Worm (Caenorhabditis elegans) whole organism, L4/young adult: Measurements from ENCODE around the gene F26D2.15.

Experiments used
- W03F9.2 ChIP-seq: fragments of 150-350 bp; optimal IDR thresholded peaks from 2 replicates; lab custom pipeline; 2014; ENCODE audit warnings: missing biosample characterization, missing genetic modification characterization
- dao-5 ChIP-seq: sonication (generic microtip); optimal IDR thresholded peaks from 2 replicates; lab custom pipeline; 2016; ENCODE audit warnings: missing genotype, missing genetic modification characterization, moderate library complexity, missing compliant biosample characterization
- him-1 ChIP-seq: sonication (generic microtip); optimal IDR thresholded peaks from 2 replicates; lab custom pipeline; 2016; ENCODE audit warnings: missing genotype, missing genetic modification reagents, missing genetic modification characterization, missing compliant biosample characterization

F26D2.15 gene

DNA sequence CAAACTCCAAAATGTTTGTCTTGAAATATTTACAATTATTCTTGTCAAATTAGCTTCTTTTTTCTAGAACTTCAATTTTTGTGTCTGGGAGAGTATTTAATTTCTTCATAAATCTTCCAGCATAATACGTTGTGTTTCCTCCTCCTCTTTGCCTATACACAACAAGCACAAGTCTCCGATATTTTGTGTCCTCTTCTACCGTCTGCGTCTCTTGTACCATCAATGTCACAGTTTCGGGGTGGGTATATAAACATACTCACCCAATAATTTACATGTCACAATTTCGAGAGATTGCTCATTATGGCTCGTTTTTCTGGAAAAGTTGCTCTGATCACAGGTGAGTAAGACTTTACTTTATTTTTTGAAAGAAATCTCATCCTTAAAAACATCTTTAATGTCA lies at the start of gene F26D2.15:
Gene F26D2.15, plus strand, starts transcription at position 301 of the 400 bp plus-strand sequence.
- TF ChIP-seq him-1 (no peak), dao-5 (no peak), W03F9.2 (tag; lab: Kevin White, UChicago) (no peak)

DNA sequence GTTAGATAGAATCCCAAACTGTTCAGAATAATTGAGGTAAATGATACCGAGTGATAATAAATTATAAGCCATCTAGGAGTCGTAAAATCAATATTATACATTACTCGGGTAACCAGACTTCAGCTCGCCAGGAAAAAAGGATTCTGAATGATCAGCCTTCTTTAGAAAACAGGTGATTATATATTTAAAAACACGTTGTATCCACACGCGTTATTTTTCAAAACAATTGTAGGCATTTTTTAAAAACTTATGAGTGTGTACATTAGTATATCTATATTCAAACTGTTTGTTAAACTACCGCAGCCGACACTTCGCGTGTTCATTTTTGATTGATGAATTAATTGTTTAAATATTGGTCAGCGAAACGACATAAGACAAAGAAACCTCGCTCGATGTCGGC lies 49.4 kb upstream of the F26D2.15 start, which contains the start of gene sri-65:
Gene sri-65, minus strand, starts transcription at position 101 of the 400 bp plus-strand sequence.
- no peak for TF ChIP-seq him-1
- no peak for TF ChIP-seq dao-5
- no peak for TF ChIP-seq W03F9.2 (tag; lab: Kevin White, UChicago)

- TF ChIP-seq him-1, result no peak
- no peak for TF ChIP-seq W03F9.2 (tag; lab: Kevin White, UChicago)
- no peak for TF ChIP-seq dao-5
These were observed 47.0 kb upstream of the F26D2.15 start, which contains the start of gene gst-44 for ce11 chrV:16390655-16391054. Gene gst-44, plus strand, starts transcription at chrV:16390891.

ce11 chrV:16393728-16394127 lies 43.9 kb upstream of the F26D2.15 start, which contains the start of gene srd-63:
Gene srd-63, minus strand, starts transcription at chrV:16393828.
- TF ChIP-seq dao-5 (no peak), him-1 (no peak), W03F9.2 (tag; lab: Kevin White, UChicago) (no peak)

DNA sequence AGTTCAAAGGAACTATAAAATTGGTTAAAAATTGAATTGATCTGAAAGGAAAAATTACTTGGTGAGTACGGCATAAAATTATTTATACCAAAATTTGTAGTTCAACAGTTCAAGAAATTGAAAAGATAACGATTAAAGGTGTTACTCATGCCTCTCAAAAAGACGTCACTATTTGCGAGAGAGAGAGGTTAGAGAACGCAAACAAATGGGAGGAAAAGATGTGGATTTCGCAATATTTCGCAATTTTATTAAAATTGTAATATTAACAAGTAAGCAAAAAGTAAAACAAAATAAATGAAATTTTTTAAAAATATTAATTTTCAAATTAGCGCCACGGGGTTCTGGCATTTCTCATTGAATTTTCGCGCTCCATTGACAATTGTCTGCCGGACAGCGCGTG lies 42.5 kb upstream of the F26D2.15 start, which contains the start of gene F13A7.11:
Gene F13A7.11, minus strand, starts transcription at position 174 of the 400 bp plus-strand sequence.
- TF ChIP-seq him-1 (no peak), W03F9.2 (tag; lab: Kevin White, UChicago) (no peak), dao-5 (no peak)

DNA sequence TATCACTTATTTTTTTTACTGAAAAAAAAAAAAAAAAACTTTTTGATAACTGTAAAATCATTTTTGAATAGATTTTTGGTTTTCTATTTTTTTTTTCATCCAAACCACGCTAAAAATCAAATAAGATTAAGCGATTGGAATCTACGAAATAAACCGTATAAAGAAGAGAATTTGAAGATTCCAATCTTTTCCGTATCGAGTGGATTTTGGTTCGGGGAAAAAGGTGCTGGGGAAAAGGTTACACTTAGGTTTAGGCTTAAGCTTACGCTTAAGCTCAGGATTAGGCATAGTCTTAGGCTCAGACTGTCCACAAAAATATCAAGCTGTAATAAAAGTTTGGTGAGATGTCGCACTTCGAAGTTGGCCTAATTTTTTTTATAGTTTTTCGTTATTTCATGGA lies 41.9 kb upstream of the F26D2.15 start, which contains the start of gene F13A7.12:
Gene F13A7.12, plus strand, starts transcription at position 301 of the 400 bp plus-strand sequence.
- no peak for TF ChIP-seq W03F9.2 (tag; lab: Kevin White, UChicago)
- TF ChIP-seq him-1, result no peak
- no peak for TF ChIP-seq dao-5

DNA sequence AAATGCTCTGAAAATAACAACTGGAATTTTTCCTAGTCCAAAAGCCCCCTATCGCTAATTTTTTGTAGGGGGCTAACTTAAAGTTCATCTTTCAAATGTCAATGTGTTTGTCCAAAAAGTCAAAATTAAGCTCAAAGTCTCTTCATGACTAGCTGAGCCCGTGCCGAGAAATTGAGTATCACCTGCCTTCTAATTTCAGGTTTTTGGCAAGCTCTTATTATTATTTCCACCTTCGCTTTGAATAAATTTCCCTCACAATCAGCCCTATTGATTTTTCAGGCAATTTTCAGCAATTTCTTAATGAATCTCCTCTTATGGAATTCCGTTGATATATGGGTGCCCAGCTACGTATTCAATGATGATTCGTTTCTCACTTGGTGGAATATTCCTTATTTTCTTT lies 38.3 kb upstream of the F26D2.15 start, which contains the start of gene sre-36:
Gene sre-36, plus strand, starts transcription at position 301 of the 400 bp plus-strand sequence.
- TF ChIP-seq W03F9.2 (tag; lab: Kevin White, UChicago), result no peak
- no peak for TF ChIP-seq him-1
- TF ChIP-seq dao-5, result no peak

DNA sequence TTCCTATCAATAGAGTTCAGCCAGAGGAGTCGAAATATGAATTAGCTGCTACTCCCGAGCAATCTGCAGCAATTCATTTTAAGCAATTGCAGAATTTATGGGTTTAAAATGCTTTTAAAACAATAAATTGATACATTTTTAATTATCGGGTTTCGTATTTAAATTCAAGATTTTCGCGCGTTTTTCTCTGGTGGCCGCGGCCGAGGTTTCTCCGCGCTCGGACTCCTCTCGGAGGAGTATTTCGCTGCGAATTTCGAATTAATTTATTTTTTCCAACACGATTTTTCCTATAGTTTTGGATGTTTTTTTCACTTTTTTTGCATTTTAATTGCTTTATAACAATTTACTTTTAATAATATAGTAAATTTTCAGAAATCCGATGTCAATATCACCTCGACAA lies 36.1 kb upstream of the F26D2.15 start, which contains the start of gene F13A7.14:
Gene F13A7.14, plus strand, starts transcription at position 373 of the 400 bp plus-strand sequence.
- TF ChIP-seq him-1 (no peak), W03F9.2 (tag; lab: Kevin White, UChicago) (peak; percentile 72)

DNA sequence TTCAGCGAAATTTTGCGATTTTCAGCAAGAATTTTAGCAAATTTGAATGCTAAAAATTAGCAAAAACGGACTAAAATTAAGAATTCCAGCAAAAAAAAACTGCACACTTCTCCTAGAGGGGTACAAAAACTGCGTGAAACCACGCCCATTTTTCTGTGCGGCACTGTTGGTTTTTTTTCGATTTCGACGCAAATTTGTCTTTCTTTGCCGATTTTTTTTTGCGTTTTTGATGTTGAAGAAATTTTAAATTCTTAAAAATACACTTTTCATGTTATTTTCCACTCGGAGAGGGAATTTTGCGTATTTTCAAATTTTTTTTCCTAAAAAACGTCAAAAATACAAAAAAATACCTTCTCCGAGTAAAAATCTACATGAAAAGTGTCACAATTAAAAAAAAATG lies 33.7 kb upstream of the F26D2.15 start, which contains the start of gene syp-1:
Gene syp-1, plus strand, starts transcription at position 301 of the 400 bp plus-strand sequence.
- TF ChIP-seq him-1, result no peak
- TF ChIP-seq W03F9.2 (tag; lab: Kevin White, UChicago), result no peak
- TF ChIP-seq dao-5, result no peak

DNA sequence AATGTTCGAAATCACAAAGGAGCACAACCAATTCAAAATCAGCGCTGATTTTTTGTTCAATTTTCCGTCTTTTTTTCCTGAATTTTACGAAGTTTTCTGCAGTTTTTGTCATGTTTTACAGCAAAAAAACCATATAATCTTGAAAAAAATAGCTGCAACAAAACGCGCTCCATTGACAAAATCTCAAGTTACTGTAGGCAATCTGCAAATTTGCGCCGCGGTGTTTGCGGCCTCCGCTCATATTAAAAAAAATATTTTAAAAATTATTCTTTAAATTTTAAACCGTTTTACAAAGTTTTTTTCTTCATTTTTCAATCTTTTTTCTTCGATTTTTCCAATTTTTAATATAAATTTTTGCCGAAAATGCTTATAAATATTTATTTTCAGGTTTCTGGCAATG lies 32.3 kb upstream of the F26D2.15 start:
- no peak for TF ChIP-seq dao-5
- no peak for TF ChIP-seq W03F9.2 (tag; lab: Kevin White, UChicago)
- no peak for TF ChIP-seq him-1

DNA sequence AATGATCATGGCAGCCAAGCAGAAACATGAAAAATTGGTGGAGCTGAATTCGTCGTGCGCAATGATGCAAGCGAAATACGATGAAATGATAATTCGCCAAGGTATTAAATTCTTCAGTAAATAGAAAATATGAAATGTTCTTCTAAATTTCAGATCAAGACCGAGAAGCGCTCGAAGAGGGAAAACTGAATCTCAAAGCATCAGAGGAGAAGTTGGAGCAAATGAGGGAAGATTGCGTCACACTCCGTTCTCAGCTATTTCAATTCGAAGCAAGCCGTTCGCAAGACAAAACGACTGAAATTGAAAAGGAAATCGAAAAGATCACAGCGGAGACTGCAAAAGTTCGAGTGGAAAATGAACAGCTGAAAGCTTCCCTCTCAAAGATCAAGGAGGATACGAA lies 31.3 kb upstream of the F26D2.15 start:
- TF ChIP-seq him-1 (no peak), W03F9.2 (tag; lab: Kevin White, UChicago) (no peak), dao-5 (no peak)

DNA sequence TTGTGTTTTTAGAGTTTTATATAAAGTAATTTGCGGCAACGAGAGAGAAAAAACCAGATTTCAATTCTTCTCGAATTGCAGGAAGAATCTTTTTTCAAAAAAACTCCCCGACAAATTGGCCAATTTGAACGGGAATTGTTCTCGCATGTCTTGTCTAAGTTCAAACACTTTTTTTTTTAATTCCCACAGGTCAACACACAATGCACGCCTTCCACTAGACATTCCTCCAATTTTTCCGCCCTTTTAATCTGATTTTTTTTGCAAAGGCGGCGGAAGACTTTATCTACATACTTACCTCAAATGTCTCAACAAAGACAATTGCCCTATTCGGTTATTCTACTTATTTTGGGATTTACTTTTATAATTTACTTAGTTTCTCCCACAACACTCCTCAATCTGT lies 30.0 kb upstream of the F26D2.15 start, which contains the start of gene F26D2.3:
Gene F26D2.3, plus strand, starts transcription at position 301 of the 400 bp plus-strand sequence.
- TF ChIP-seq him-1 (no peak), dao-5 (no peak), W03F9.2 (tag; lab: Kevin White, UChicago) (no peak)

DNA sequence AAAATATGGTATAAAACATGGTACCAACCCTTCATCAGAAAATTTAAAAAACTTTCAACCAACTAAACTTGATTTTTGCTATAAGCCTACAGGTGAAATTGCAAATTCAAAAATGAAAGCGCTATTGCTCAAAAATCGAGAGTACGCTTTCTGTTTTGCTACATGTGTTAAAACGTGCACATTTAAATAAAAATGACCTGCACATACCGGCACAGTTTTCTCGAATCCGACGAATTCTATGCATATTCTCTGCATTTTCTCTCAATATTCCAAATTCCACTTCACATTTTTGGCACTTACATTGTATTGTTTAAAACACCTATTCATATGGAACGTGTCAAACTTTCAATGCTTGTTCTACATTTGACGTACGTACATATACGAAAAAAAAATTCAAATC lies 27.1 kb upstream of the F26D2.15 start, which contains the start of gene srh-145:
Gene srh-145, plus strand, starts transcription at position 193 of the 400 bp plus-strand sequence.
- no peak for TF ChIP-seq him-1
- TF ChIP-seq W03F9.2 (tag; lab: Kevin White, UChicago), result no peak
- no peak for TF ChIP-seq dao-5

ce11 chrV:16417014-16417413 lies 20.6 kb upstream of the F26D2.15 start, which contains the start of gene str-55:
Gene str-55, minus strand, starts transcription at chrV:16417114.
- TF ChIP-seq W03F9.2 (tag; lab: Kevin White, UChicago), result no peak
- TF ChIP-seq dao-5, result no peak
- no peak for TF ChIP-seq him-1

DNA sequence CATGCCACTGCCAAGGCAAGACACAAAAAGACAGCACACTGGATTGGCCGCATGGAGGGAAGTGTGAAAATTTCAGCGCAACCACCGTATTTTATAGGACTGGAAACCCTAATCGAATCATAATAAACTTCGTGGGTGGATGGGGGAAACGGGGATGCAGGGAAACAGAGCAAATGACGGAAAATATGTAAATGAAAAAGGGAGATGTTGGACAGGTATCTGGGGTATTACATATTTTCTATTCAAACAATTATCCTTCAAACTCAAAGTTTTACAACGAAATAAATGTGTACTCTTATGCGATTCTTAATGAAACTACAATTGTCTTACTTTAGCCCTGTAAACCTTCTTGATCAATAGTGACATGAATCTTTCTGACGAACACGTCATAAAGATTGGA lies 17.9 kb upstream of the F26D2.15 start, which contains the start of gene F26D2.16:
Gene F26D2.16, minus strand, starts transcription at position 101 of the 400 bp plus-strand sequence.
- TF ChIP-seq dao-5, result no peak
- no peak for TF ChIP-seq W03F9.2 (tag; lab: Kevin White, UChicago)
- no peak for TF ChIP-seq him-1
